Fruit fly (Drosophila melanogaster) whole organism, embryonic: ENCODE measurements around the gene APC4.
A peak's percentile ranks its signal among the peaks of the same experiment; 100 is the strongest.

ENCODE experiments used
- Adf1 ChIP-seq: fragments of 200-800 bp; sonication (Bioruptor generic); IDR thresholded peaks from 2 replicates; pipeline ENCODE4 v1.3.6; 2022; ENCODE audit warnings: missing biosample characterization, missing genetic modification characterization
- BtbVII ChIP-seq: fragments of 200-800 bp; sonication (Bioruptor generic); optimal IDR thresholded peaks from 3 replicates; lab custom pipeline; 2017; ENCODE audit warnings: missing biosample characterization, mild to moderate bottlenecking, missing genetic modification characterization
- CG11723 ChIP-seq: fragments of 200-800 bp; sonication (Bioruptor generic); optimal IDR thresholded peaks from 2 replicates; lab custom pipeline; 2017; ENCODE audit warnings: missing biosample characterization, mild to moderate bottlenecking, missing genetic modification characterization
- CG12104 ChIP-seq: fragments of 200-800 bp; sonication (Bioruptor generic); optimal IDR thresholded peaks from 3 replicates; lab custom pipeline; 2016; ENCODE audit warnings: missing biosample characterization, missing genetic modification characterization
- CG12155 ChIP-seq: fragments of 200-800 bp; sonication (Bioruptor generic); optimal IDR thresholded peaks from 3 replicates; lab custom pipeline; 2016; ENCODE audit warnings: missing biosample characterization, missing genetic modification characterization
- CG14014 ChIP-seq: fragments of 200-800 bp; sonication (Bioruptor generic); IDR thresholded peaks from 2 replicates; pipeline ENCODE4 v1.3.6; 2022; ENCODE audit warnings: missing biosample characterization, missing genetic modification characterization
- CG14667 ChIP-seq: fragments of 200-800 bp; sonication (Bioruptor generic); IDR thresholded peaks from 2 replicates; pipeline ENCODE4 v1.3.6; 2022; ENCODE audit warnings: missing biosample characterization, missing genetic modification characterization
- CG15514 ChIP-seq: fragments of 200-800 bp; sonication (Bioruptor generic); optimal IDR thresholded peaks from 3 replicates; lab custom pipeline; 2017; ENCODE audit warnings: missing biosample characterization, missing genetic modification characterization, mild to moderate bottlenecking, moderate library complexity, missing genetic modification reagents
- CG15696 ChIP-seq: fragments of 200-800 bp; sonication (Bioruptor generic); optimal IDR thresholded peaks from 2 replicates; lab custom pipeline; 2019; ENCODE audit warnings: missing biosample characterization, mild to moderate bottlenecking, missing genetic modification characterization, moderate library complexity
- CG16815 ChIP-seq: fragments of 200-800 bp; sonication (Bioruptor generic); optimal IDR thresholded peaks from 3 replicates; lab custom pipeline; 2017; ENCODE audit warnings: missing biosample characterization, mild to moderate bottlenecking, missing genetic modification characterization
- CG17568 ChIP-seq: fragments of 200-800 bp; sonication (Bioruptor generic); optimal IDR thresholded peaks from 2 replicates; lab custom pipeline; 2018; ENCODE audit warnings: missing biosample characterization, mild to moderate bottlenecking, missing genetic modification characterization, moderate library complexity
- CG17912 ChIP-seq: fragments of 200-800 bp; sonication (Bioruptor generic); optimal IDR thresholded peaks from 2 replicates; lab custom pipeline; 2018; ENCODE audit warnings: missing biosample characterization, mild to moderate bottlenecking, missing genetic modification characterization
- CG32772 ChIP-seq: fragments of 200-800 bp; sonication (Bioruptor generic); IDR thresholded peaks from 2 replicates; pipeline ENCODE4 v1.3.6; 2022; ENCODE audit warnings: missing biosample characterization, missing genetic modification characterization
- CG3407 ChIP-seq: fragments of 200-800 bp; sonication (Bioruptor generic); optimal IDR thresholded peaks from 2 replicates; lab custom pipeline; 2018; ENCODE audit warnings: missing biosample characterization, mild to moderate bottlenecking, missing genetic modification characterization
- CG3838 ChIP-seq: fragments of 200-800 bp; sonication (Bioruptor generic); optimal IDR thresholded peaks from 3 replicates; lab custom pipeline; 2016; ENCODE audit warnings: missing biosample characterization, missing genetic modification characterization
- CG3995 ChIP-seq: fragments of 200-800 bp; sonication (Bioruptor generic); optimal IDR thresholded peaks from 3 replicates; lab custom pipeline; 2016; ENCODE audit warnings: missing biosample characterization, missing genetic modification characterization
- CG4360 ChIP-seq: fragments of 200-800 bp; sonication (Bioruptor generic); IDR thresholded peaks from 2 replicates; pipeline ENCODE4 v1.3.6; 2022; ENCODE audit warnings: missing biosample characterization, missing genetic modification characterization
- CG8478 ChIP-seq: fragments of >200 bp; optimal IDR thresholded peaks from 2 replicates; lab custom pipeline; 2018
- CG8944 ChIP-seq: fragments of 200-800 bp; sonication (Bioruptor generic); optimal IDR thresholded peaks from 3 replicates; lab custom pipeline; 2016; ENCODE audit warnings: missing biosample characterization, missing genetic modification characterization
- CG9215 ChIP-seq: fragments of 200-800 bp; sonication (Bioruptor generic); IDR thresholded peaks from 2 replicates; pipeline ENCODE4 v1.3.6; 2022; ENCODE audit warnings: missing biosample characterization, missing genetic modification characterization
- CHES-1-like ChIP-seq: fragments of 200-800 bp; sonication (Bioruptor generic); optimal IDR thresholded peaks from 2 replicates; lab custom pipeline; 2016; ENCODE audit warnings: missing biosample characterization, missing genetic modification characterization
- CoRest ChIP-seq: fragments of 200-800 bp; sonication (Bioruptor generic); optimal IDR thresholded peaks from 3 replicates; lab custom pipeline; 2018; ENCODE audit warnings: missing biosample characterization, mild to moderate bottlenecking, missing genetic modification characterization, moderate library complexity
- E2f2 ChIP-seq: fragments of 200-800 bp; sonication (Bioruptor generic); IDR thresholded peaks from 2 replicates; pipeline ENCODE4 v1.3.6; 2022; ENCODE audit warnings: missing biosample characterization, missing genetic modification characterization
- Eip74EF ChIP-seq, 2 experiments: fragments of 200-800 bp in 1 of 2; fragments of >200 bp in 1 of 2; sonication (Bioruptor generic) in 1 of 2; optimal IDR thresholded peaks; 2 replicates each; lab custom pipeline; 2017 to 2019; ENCODE audit warnings: missing biosample characterization in 2 of 2, missing genetic modification characterization in 2 of 2, mild to moderate bottlenecking in 1 of 2, moderate library complexity in 1 of 2
- Gsc ChIP-seq: fragments of 200-800 bp; sonication (Bioruptor generic); IDR thresholded peaks from 2 replicates; pipeline ENCODE4 v1.3.6; 2022; ENCODE audit warnings: missing biosample characterization, missing genetic modification characterization
- Hmx ChIP-seq: fragments of 200-800 bp; sonication (Bioruptor generic); optimal IDR thresholded peaks from 2 replicates; lab custom pipeline; 2016; ENCODE audit warnings: missing biosample characterization, missing genetic modification characterization
- Hr3 ChIP-seq: fragments of 200-800 bp; sonication (Bioruptor generic); optimal IDR thresholded peaks from 3 replicates; lab custom pipeline; 2016; ENCODE audit warnings: missing biosample characterization, missing genetic modification characterization
- Kr ChIP-seq: fragments of 200-800 bp; sonication (Bioruptor generic); optimal IDR thresholded peaks from 2 replicates; lab custom pipeline; 2017; ENCODE audit warnings: missing biosample characterization, mild to moderate bottlenecking, missing genetic modification characterization
- Lpt ChIP-seq: fragments of >200 bp; optimal IDR thresholded peaks from 2 replicates; lab custom pipeline; 2018; ENCODE audit warnings: missing biosample characterization, missing genetic modification characterization
- Med ChIP-seq: fragments of 200-800 bp; sonication (Bioruptor generic); peaks from one replicate; lab custom pipeline; 2016; ENCODE audit warnings: missing biosample characterization, missing genetic modification characterization, mild to moderate bottlenecking, inconsistent platforms, moderate library complexity
- Mes4 ChIP-seq: fragments of 200-800 bp; sonication (Bioruptor generic); optimal IDR thresholded peaks from 2 replicates; lab custom pipeline; 2016; ENCODE audit warnings: missing biosample characterization, missing genetic modification characterization
- Nf-YC ChIP-seq: fragments of 200-800 bp; optimal IDR thresholded peaks from 3 replicates; lab custom pipeline; 2019; ENCODE audit warnings: missing biosample characterization, mild to moderate bottlenecking, missing genetic modification characterization, moderate library complexity
- Usf ChIP-seq: fragments of 200-800 bp; sonication (Bioruptor generic); optimal IDR thresholded peaks from 2 replicates; lab custom pipeline; 2017; ENCODE audit warnings: missing genotype, missing biosample characterization, missing genetic modification characterization
- az2 ChIP-seq: fragments of 200-800 bp; sonication (Bioruptor generic); optimal IDR thresholded peaks from 3 replicates; lab custom pipeline; 2016; ENCODE audit warnings: missing biosample characterization, missing genetic modification characterization
- bbx ChIP-seq: fragments of 200-800 bp; sonication (Bioruptor generic); IDR thresholded peaks from 2 replicates; pipeline ENCODE4 v1.3.6; 2022; ENCODE audit warnings: missing biosample characterization, missing genetic modification characterization; ENCODE audit not compliant: partially characterized antibody
- crol ChIP-seq: fragments of 200-800 bp; sonication (Bioruptor generic); IDR thresholded peaks from 2 replicates; pipeline ENCODE4 v1.3.6; 2022; ENCODE audit warnings: missing biosample characterization, missing genetic modification characterization
- da ChIP-seq: fragments of 200-800 bp; sonication (Bioruptor generic); optimal IDR thresholded peaks from 2 replicates; lab custom pipeline; 2016; ENCODE audit warnings: missing biosample characterization, missing genetic modification characterization
- dmrt99B ChIP-seq: fragments of 200-800 bp; sonication (Bioruptor generic); optimal IDR thresholded peaks from 2 replicates; lab custom pipeline; 2018; ENCODE audit warnings: missing biosample characterization, mild to moderate bottlenecking, missing genetic modification characterization, moderate library complexity
- jumu ChIP-seq: fragments of 200-800 bp; sonication (Bioruptor generic); optimal IDR thresholded peaks from 3 replicates; lab custom pipeline; 2016; ENCODE audit warnings: missing biosample characterization, missing genetic modification characterization
- lab ChIP-seq: fragments of 200-800 bp; sonication (Bioruptor generic); optimal IDR thresholded peaks from 3 replicates; lab custom pipeline; 2017; ENCODE audit warnings: missing biosample characterization, missing genetic modification characterization, mild to moderate bottlenecking, moderate library complexity, missing genetic modification reagents
- mam ChIP-seq: fragments of 200-800 bp; sonication (Bioruptor generic); optimal IDR thresholded peaks from 3 replicates; lab custom pipeline; 2016; ENCODE audit warnings: missing biosample characterization, missing genetic modification characterization
- pfk ChIP-seq: fragments of 200-800 bp; sonication (Bioruptor generic); optimal IDR thresholded peaks from 2 replicates; lab custom pipeline; 2018; ENCODE audit warnings: missing biosample characterization, mild to moderate bottlenecking, missing genetic modification characterization, moderate library complexity
- phol ChIP-seq: fragments of 200-800 bp; sonication (Bioruptor generic); optimal IDR thresholded peaks from 3 replicates; lab custom pipeline; 2018; ENCODE audit warnings: missing biosample characterization, mild to moderate bottlenecking, missing genetic modification characterization, moderate library complexity
- psq ChIP-seq: fragments of 200-800 bp; sonication (Bioruptor generic); optimal IDR thresholded peaks from 2 replicates; lab custom pipeline; 2017; ENCODE audit warnings: missing biosample characterization, missing genetic modification characterization
- ttk ChIP-seq: fragments of 200-800 bp; sonication (Bioruptor generic); IDR thresholded peaks from 2 replicates; pipeline ENCODE4 v2.1.2; 2022; ENCODE audit warnings: missing biosample characterization, missing genetic modification characterization
- tup ChIP-seq: fragments of 200-800 bp; sonication (Bioruptor generic); optimal IDR thresholded peaks from 2 replicates; lab custom pipeline; 2016; ENCODE audit warnings: missing biosample characterization, mild to moderate bottlenecking, missing genetic modification characterization, moderate library complexity
- unpg ChIP-seq: fragments of 200-800 bp; sonication (Bioruptor generic); optimal IDR thresholded peaks from 3 replicates; lab custom pipeline; 2018; ENCODE audit warnings: missing biosample characterization, mild to moderate bottlenecking, missing genetic modification characterization, moderate library complexity
- zf30C ChIP-seq: fragments of 200-800 bp; sonication (Bioruptor generic); optimal IDR thresholded peaks from 3 replicates; lab custom pipeline; 2018; ENCODE audit warnings: missing biosample characterization, mild to moderate bottlenecking, missing genetic modification characterization
- zfh1 ChIP-seq: fragments of 200-800 bp; sonication (Bioruptor generic); IDR thresholded peaks from 3 replicates; pipeline ENCODE4 v1.3.6; 2022; ENCODE audit warnings: missing biosample characterization, missing genetic modification characterization
- zfh2 ChIP-seq: fragments of 200-800 bp; sonication (Bioruptor generic); optimal IDR thresholded peaks from 2 replicates; lab custom pipeline; 2016; ENCODE audit warnings: missing biosample characterization, missing genetic modification characterization

Gene APC4

dm6 chrX:9041789-9042456 is 40.8 kb upstream of the APC4 start (continued):
- TF ChIP-seq CG17568 (GFP tag; lab: Kevin White, UChicago) (no peak), Usf (GFP tag; lab: Kevin White, UChicago) (peak; percentile 29), zf30C (GFP tag; lab: Kevin White, UChicago) (no peak), Lpt (no peak), zfh2 (GFP tag; lab: Kevin White, UChicago) (no peak), CG4360 (GFP tag; lab: Robert Waterston, UW) (no peak), CG17912 (GFP tag; lab: Kevin White, UChicago) (no peak), Gsc (GFP tag; lab: Robert Waterston, UW) (no peak), psq (GFP tag; lab: Kevin White, UChicago) (no peak), mam (peak; percentile 2), CG14667 (GFP tag; lab: Robert Waterston, UW) (no peak), unpg (peak; percentile 8), tup (no peak), CG9215 (GFP tag; lab: Robert Waterston, UW) (no peak), CG32772 (GFP tag; lab: Robert Waterston, UW) (0 out of 2 replicates have a peak, but pooled peaks have one; percentile 14), Hmx (GFP tag; lab: Kevin White, UChicago) (no peak), Med (peak; percentile 86), pfk (GFP tag; lab: Kevin White, UChicago) (no peak), E2f2 (GFP tag; lab: Robert Waterston, UW) (peak; percentile 15; the same call in 1 of the 2 replicates), da (GFP tag; lab: Kevin White, UChicago) (no peak), CG15696 (peak; percentile 44), lab (GFP tag; lab: Kevin White, UChicago) (peak; percentile 24), az2 (GFP tag; lab: Kevin White, UChicago) (peak; percentile 56), CG14014 (GFP tag; lab: Robert Waterston, UW) (no peak; the same call in 1 of the 2 replicates), zfh1 (GFP tag; lab: Robert Waterston, UW) (0 out of 3 replicates have a peak, but pooled peaks have one; percentile 50)

DNA sequence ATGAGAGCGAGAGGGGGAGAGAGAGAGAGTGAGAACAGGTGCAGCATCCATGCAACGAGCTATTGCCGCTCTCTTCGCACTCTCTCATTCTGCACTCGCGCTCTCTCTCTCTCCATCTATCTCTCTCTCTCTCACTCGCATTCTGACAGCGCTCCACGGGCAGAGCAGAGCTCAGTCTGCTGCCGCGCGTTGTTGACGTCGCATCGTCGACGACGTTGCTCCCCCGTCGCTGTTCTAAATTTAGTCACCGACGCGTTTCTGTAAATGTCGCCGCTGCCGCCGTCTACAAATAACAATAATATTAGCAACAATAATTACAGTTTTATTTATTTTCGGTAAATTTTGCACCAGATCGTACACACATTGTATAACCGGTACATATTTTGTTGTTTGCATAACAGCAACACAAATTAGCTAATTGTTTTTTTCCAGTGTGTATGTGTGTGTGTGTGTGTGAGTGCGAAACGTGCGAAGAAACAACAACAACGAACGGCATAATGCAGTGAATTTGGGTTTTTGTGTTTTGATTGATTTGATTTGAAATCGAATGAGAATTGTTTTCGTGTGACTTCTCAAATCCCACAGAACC is 40.2 kb upstream of the APC4 start:
- peak; percentile 90 for TF ChIP-seq crol (GFP tag; lab: Robert Waterston, UW)
- no peak for TF ChIP-seq CG3838 (GFP tag; lab: Kevin White, UChicago)
- TF ChIP-seq CG12155 = no peak
- peak; percentile 3 for TF ChIP-seq Hr3 (GFP tag; lab: Kevin White, UChicago)
- no peak for TF ChIP-seq CG16815
- no peak for TF ChIP-seq BtbVII (GFP tag; lab: Kevin White, UChicago)
- TF ChIP-seq phol (tag; lab: Kevin White, UChicago) = peak; percentile 44
- 0 out of 2 replicates have a peak, but pooled peaks have one; percentile 5 for TF ChIP-seq ttk
- peak; percentile 82 for TF ChIP-seq Adf1
- peak; percentile 35 for TF ChIP-seq dmrt99B
- TF ChIP-seq CG8478 (lab: Kevin White, UChicago) = peak; percentile 97
- peak; percentile 15 for TF ChIP-seq CoRest (tag; lab: Kevin White, UChicago)
- no peak for TF ChIP-seq CG8944 (GFP tag; lab: Kevin White, UChicago)
- no peak for TF ChIP-seq CG3995 (GFP tag; lab: Kevin White, UChicago)
- TF ChIP-seq Nf-YC (tag; lab: Kevin White, UChicago) = peak; percentile 38
- peak; percentile 28 for TF ChIP-seq Kr (GFP tag; lab: Kevin White, UChicago)
- no peak for TF ChIP-seq Eip74EF (GFP tag; optimal IDR thresholded peaks at IDR 0.05; lab: Kevin White, UChicago)
- TF ChIP-seq CG3407 = no peak
- 0 out of 2 replicates have a peak, but pooled peaks have one; percentile 34 for TF ChIP-seq bbx
- no peak for TF ChIP-seq CHES-1-like (GFP tag; lab: Kevin White, UChicago)
- TF ChIP-seq CG12104 (GFP tag; lab: Kevin White, UChicago) = no peak
- TF ChIP-seq Mes4 = no peak
- no peak for TF ChIP-seq CG11723 (GFP tag; lab: Kevin White, UChicago)
- no peak for TF ChIP-seq jumu
- TF ChIP-seq CG15514 = no peak
